Worm (Caenorhabditis elegans): ENCODE measurements around the gene Y42G9A.1.
"Not testable (repeated sequence)": the region's sequence is repeated elsewhere in the genome, so short reads cannot be mapped to it uniquely, and the experiment has no call there.

ce11 chrIII:6153112-6153511 lies 3.4 kb downstream of the Y42G9A.1 start:
- not testable (repeated sequence) for TF ChIP-seq php-3, hmg-1.1 (GFP tag; IDR thresholded peaks at IDR 0.05)

Data from whole organism, L4 larva.